Worm (Caenorhabditis elegans): ENCODE data around the gene Y38F1A.8.

DNA sequence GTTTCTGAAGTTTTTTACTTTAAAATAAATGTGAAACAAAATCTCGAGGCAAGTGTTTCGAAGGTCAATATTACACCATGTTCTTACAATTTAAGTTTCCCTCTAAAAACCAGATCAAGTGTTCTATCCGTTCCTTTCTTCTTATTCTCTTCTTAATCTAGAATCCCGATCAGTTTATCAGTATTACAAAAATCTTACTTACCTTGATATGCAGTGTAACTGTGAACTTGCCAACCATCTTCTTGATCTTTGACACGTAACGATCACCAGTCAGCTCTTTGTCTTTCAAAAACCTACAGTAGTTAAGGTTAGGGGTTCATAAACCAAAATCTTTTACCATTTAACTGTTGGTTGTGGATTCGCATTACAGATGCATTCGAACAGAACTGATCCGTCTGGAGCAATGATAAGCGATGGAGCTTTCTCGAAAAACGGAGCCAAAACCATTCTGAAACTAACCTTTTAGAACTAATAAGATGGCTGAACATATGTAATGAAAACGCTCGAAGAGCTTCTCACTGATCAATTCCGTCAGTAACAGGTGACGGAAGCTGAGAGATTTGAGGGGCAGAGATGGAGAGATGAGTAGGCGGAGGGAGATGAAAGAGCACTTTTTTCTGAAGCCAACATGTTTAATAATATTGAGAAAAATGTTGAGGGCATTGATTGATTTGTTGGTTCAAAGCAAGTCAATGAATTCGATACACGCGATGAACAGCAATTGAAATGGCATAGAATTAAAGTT, 7.2 kb upstream of the Y38F1A.8 start, which contains the start of gene oig-2:
- no peak for TF ChIP-seq dmd-4 (tag; optimal IDR thresholded peaks at IDR 0.05)
- TF ChIP-seq zag-1 (tag; optimal IDR thresholded peaks at IDR 0.05) = no peak
- no peak for TF ChIP-seq ama-1 (optimal IDR thresholded peaks at IDR 0.05)
- no peak for TF ChIP-seq C34F6.9 (tag; optimal IDR thresholded peaks at IDR 0.05)
- TF ChIP-seq ztf-4 (tag; optimal IDR thresholded peaks at IDR 0.05) = no peak
- no peak for TF ChIP-seq ztf-11 (tag; optimal IDR thresholded peaks at IDR 0.05)
- TF ChIP-seq mdl-1 (tag; optimal IDR thresholded peaks at IDR 0.05) = no peak
- no peak for TF ChIP-seq R02D3.7 (tag; optimal IDR thresholded peaks at IDR 0.05)
- no peak for TF ChIP-seq ZK546.5 (tag; optimal IDR thresholded peaks at IDR 0.05)
- no peak for TF ChIP-seq unc-39 (tag; optimal IDR thresholded peaks at IDR 0.05)
- no peak for TF ChIP-seq unc-62 (GFP tag; optimal IDR thresholded peaks at IDR 0.05)

All from whole organism, L2 larva.